Worm (Caenorhabditis elegans) whole organism, L1 larva: ENCODE measurements around the gene F58D12.1.

Experiments
- efl-1 ChIP-seq, 4 experiments: fragments of 150-350 bp; optimal IDR thresholded peaks in 3 of 4; peaks in 1 of 4; 1 replicate in 1 of 4; 2 replicates in 3 of 4; lab custom pipeline; 2014; ENCODE audit warnings: missing biosample characterization in 2 of 4, missing genetic modification characterization in 2 of 4, missing genetic modification reagents in 2 of 4
- fkh-4 ChIP-seq: sonication (generic microtip); optimal IDR thresholded peaks from 2 replicates; lab custom pipeline; 2016; ENCODE audit warnings: missing compliant biosample characterization, missing genetic modification characterization, borderline replicate concordance
- mdl-1 ChIP-seq, 2 experiments: fragments of 150-350 bp; optimal IDR thresholded peaks; 2 replicates each; lab custom pipeline; 2014 to 2017; ENCODE audit warnings: missing biosample characterization in 2 of 2, missing genetic modification characterization in 2 of 2, inconsistent platforms in 1 of 2
- mep-1 ChIP-seq: fragments of 150-350 bp; optimal IDR thresholded peaks from 2 replicates; lab custom pipeline; 2014; ENCODE audit warnings: missing biosample characterization, missing genetic modification characterization
- snpc-4 ChIP-seq: fragments of 150-350 bp; optimal IDR thresholded peaks from 2 replicates; lab custom pipeline; 2014; ENCODE audit warnings: missing biosample characterization, missing genetic modification characterization

- no peak for TF ChIP-seq mdl-1 (tag; optimal IDR thresholded peaks at IDR 0.05; lab: Kevin White, UChicago)
- no peak for TF ChIP-seq mep-1
- no peak for TF ChIP-seq fkh-4
- TF ChIP-seq snpc-4 (tag; lab: Kevin White, UChicago), result no peak
- TF ChIP-seq efl-1 (optimal IDR thresholded peaks at IDR 0.05; lab: Kevin White, UChicago), result no peak
- no peak for TF ChIP-seq efl-1 (GFP tag; optimal IDR thresholded peaks at IDR 0.05 in 1 of 2; lab: Kevin White, UChicago)
Observed at ce11 chrV:14100886-14101285, 51.5 kb downstream of the F58D12.1 start, which contains the start of gene D1086.12.
